Fruit fly (Drosophila melanogaster): Measurements from ENCODE around the gene Ctl2.

The Ctl2 gene

DNA sequence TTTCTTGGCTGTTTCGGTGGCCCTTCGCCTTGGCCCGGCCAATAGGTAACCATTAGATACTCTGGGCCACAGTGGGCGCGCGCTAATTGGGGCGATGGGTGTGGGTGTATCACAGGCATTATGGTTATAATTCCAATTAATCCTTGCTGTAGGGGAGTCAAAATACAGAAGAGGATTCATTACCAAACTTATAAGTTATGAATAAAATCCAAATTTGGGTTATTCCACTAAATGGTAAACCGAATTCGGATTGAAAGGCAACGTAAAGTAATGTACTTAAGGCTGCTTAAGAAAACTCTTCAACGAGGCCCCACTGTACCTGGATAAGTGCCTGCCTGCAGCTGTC, 33.5 kb upstream of the Ctl2 start (continued):
- TF ChIP-seq Neu2 (GFP tag; optimal IDR thresholded peaks at IDR 0.05; ENCODE audit: borderline replicate concordance) (no peak), sc (optimal IDR thresholded peaks at IDR 0.05) (no peak), sc (GFP tag; optimal IDR thresholded peaks at IDR 0.05) (no peak), lilli (GFP tag; optimal IDR thresholded peaks at IDR 0.05) (no peak), gce (GFP tag; IDR thresholded peaks at IDR 0.05) (no peak), ase (GFP tag; IDR thresholded peaks at IDR 0.05) (no peak), vnd (GFP tag; IDR thresholded peaks at IDR 0.05; ENCODE audit: partially characterized antibody) (no peak), CG13123 (GFP tag; optimal IDR thresholded peaks at IDR 0.05) (no peak), CG14860 (GFP tag; IDR thresholded peaks at IDR 0.05; ENCODE audit: partially characterized antibody) (no peak), zfh1 (GFP tag; IDR thresholded peaks at IDR 0.05) (peak; percentile 5; the same call in 1 of the 3 replicates), CG8359 (GFP tag; optimal IDR thresholded peaks at IDR 0.05; ENCODE audit: borderline replicate concordance) (peak; percentile 4), Fer2 (tag; optimal IDR thresholded peaks at IDR 0.05) (peak; percentile 34), CG18262 (tag; optimal IDR thresholded peaks at IDR 0.05) (peak; percentile 52), jumu (GFP tag; optimal IDR thresholded peaks at IDR 0.05) (peak; percentile 47), CG6791 (GFP tag; IDR thresholded peaks at IDR 0.05; ENCODE audit: partially characterized antibody) (no peak), sug (tag; optimal IDR thresholded peaks at IDR 0.05) (no peak), CG9817 (tag; optimal IDR thresholded peaks at IDR 0.05) (peak; percentile 12), NK7.1 (GFP tag; optimal IDR thresholded peaks at IDR 0.05) (no peak), CG9727 (GFP tag; optimal IDR thresholded peaks at IDR 0.05) (peak; percentile 20), Tbp (GFP tag; optimal IDR thresholded peaks at IDR 0.05) (no peak), CG1233 (GFP tag; optimal IDR thresholded peaks at IDR 0.05) (peak; percentile 40), Poxn (GFP tag; IDR thresholded peaks at IDR 0.05) (no peak), da (GFP tag; optimal IDR thresholded peaks at IDR 0.05) (no peak), Hmr (GFP tag; optimal IDR thresholded peaks at IDR 0.05) (peak; percentile 14), CG15696 (tag; optimal IDR thresholded peaks at IDR 0.05) (peak; percentile 47), chn (GFP tag; optimal IDR thresholded peaks at IDR 0.05) (no peak), Ravus (GFP tag; IDR thresholded peaks at IDR 0.05) (no peak), en (GFP tag; optimal IDR thresholded peaks at IDR 0.05) (no peak), CG11504 (tag; optimal IDR thresholded peaks at IDR 0.05) (peak; percentile 72), Lim3 (GFP tag; IDR thresholded peaks at IDR 0.05) (no peak), CG3407 (GFP tag; optimal IDR thresholded peaks at IDR 0.05) (no peak), CG11696 (GFP tag; IDR thresholded peaks at IDR 0.05) (no peak), sd (tag; optimal IDR thresholded peaks at IDR 0.05) (no peak), Oaz (GFP tag; IDR thresholded peaks at IDR 0.05) (no peak), gsb-n (tag; optimal IDR thresholded peaks at IDR 0.05) (no peak), CG7556 (GFP tag; optimal IDR thresholded peaks at IDR 0.05) (no peak), CG4404 (GFP tag; IDR thresholded peaks at IDR 0.05) (peak; percentile 52), bbx (GFP tag; IDR thresholded peaks at IDR 0.05; ENCODE audit: partially characterized antibody) (no peak), CG4820 (GFP tag; optimal IDR thresholded peaks at IDR 0.05) (peak; percentile 24), ci (GFP tag; IDR thresholded peaks at IDR 0.05) (no peak), CG12155 (GFP tag; optimal IDR thresholded peaks at IDR 0.05) (no peak), CG8765 (GFP tag; IDR thresholded peaks at IDR 0.05) (no peak), CG31441 (GFP tag; IDR thresholded peaks at IDR 0.05) (peak; percentile 39; the same call in 1 of the 2 replicates), ATbp (GFP tag; optimal IDR thresholded peaks at IDR 0.05) (no peak), CG12744 (GFP tag; optimal IDR thresholded peaks at IDR 0.05) (no peak), Aef1 (GFP tag; IDR thresholded peaks at IDR 0.05) (peak; percentile 45; the same call in 1 of the 3 replicates), D19B (GFP tag; optimal IDR thresholded peaks at IDR 0.05) (peak; percentile 27), zfh2 (GFP tag; optimal IDR thresholded peaks at IDR 0.05) (no peak), CG11560 (tag; IDR thresholded peaks at IDR 0.05) (no peak), CG12659 (GFP tag; optimal IDR thresholded peaks at IDR 0.05) (no peak), CG12236 (GFP tag; optimal IDR thresholded peaks at IDR 0.05) (no peak), ro (GFP tag; IDR thresholded peaks at IDR 0.05) (no peak)
